Worm (Caenorhabditis elegans): ENCODE data around the gene ZK686.2.
A peak's percentile ranks its signal among the peaks of the same experiment; 100 is the strongest.

ZK686.2 gene

DNA sequence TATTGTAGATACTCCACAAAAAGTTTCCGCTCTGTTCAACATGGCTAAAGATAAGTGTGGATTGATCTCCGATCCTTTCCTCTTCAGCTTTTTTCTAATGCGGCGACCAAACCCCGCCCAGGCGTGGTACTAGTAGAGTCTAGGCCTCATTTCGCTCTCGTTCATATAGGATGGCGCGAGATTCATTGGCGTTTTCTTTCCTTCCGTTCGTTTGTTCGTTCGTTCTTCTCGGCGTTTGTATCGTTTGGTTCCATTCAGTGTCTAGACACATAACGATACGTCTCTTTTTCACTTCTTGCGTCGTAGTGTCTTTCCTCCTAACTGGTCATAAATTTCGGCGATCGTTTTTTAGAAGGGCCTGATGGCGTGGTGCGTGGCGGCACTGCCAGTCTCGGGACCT is 36.8 kb downstream of the ZK686.2 start:
- TF ChIP-seq nhr-237 (tag; optimal IDR thresholded peaks at IDR 0.05) = no peak
- no peak for TF ChIP-seq ztf-1 (GFP tag; conservative IDR thresholded peaks at IDR 0.05)
- no peak for TF ChIP-seq ztf-4 (tag; optimal IDR thresholded peaks at IDR 0.05)
- TF ChIP-seq crh-2 (tag; optimal IDR thresholded peaks at IDR 0.05) = no peak

DNA sequence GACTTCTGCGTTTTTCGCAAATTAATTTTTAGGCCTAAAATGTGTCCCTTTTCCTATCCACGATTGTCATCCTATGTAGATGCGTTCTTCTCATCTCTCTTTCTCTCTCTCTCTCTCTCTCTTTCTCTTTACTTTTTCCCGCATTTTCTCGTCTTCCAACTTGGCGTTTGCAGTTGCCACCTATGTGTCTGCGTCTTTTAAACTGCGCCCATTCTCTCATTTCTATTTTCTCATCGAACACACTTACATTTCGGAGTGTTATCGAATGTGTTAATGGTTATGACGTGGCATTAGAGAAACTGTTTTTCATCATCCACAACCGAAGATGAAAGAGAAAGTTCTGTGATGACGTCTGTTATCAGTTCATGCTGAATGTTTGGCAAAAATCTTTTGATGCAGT is 37.4 kb downstream of the ZK686.2 start:
- TF ChIP-seq mbf-1 (tag; optimal IDR thresholded peaks at IDR 0.05) (no peak), F13H6.1 (tag; optimal IDR thresholded peaks at IDR 0.05) (peak; percentile 49), ZK546.5 (tag; optimal IDR thresholded peaks at IDR 0.05) (no peak), nhr-129 (tag; optimal IDR thresholded peaks at IDR 0.05) (peak; percentile 74), skn-1 (tag; optimal IDR thresholded peaks at IDR 0.05) (no peak), ceh-16 (tag; optimal IDR thresholded peaks at IDR 0.05) (no peak), unc-62 (GFP tag; optimal IDR thresholded peaks at IDR 0.05) (no peak), lin-11 (tag; optimal IDR thresholded peaks at IDR 0.05) (no peak), nhr-10 (tag; optimal IDR thresholded peaks at IDR 0.05) (no peak), peb-1 (tag; optimal IDR thresholded peaks at IDR 0.05) (no peak), fos-1 (tag; optimal IDR thresholded peaks at IDR 0.05) (peak; percentile 94), lsy-2 (tag; optimal IDR thresholded peaks at IDR 0.05) (peak in 1 of 2 experiments; percentile 76), nhr-237 (tag; optimal IDR thresholded peaks at IDR 0.05) (no peak), dmd-4 (tag; optimal IDR thresholded peaks at IDR 0.05) (no peak), crh-2 (tag; optimal IDR thresholded peaks at IDR 0.05) (peak; percentile 99), sma-9 (GFP tag; optimal IDR thresholded peaks at IDR 0.05) (peak; percentile 59), sma-9 (tag; optimal IDR thresholded peaks at IDR 0.05) (no peak), gmeb-1 (tag; optimal IDR thresholded peaks at IDR 0.05) (peak; percentile 49), elt-3 (tag; optimal IDR thresholded peaks at IDR 0.05) (no peak), aly-2 (tag; optimal IDR thresholded peaks at IDR 0.05) (no peak), nhr-77 (tag; optimal IDR thresholded peaks at IDR 0.05) (no peak), ztf-11 (tag; optimal IDR thresholded peaks at IDR 0.05) (no peak), C34F6.9 (tag; optimal IDR thresholded peaks at IDR 0.05) (peak; percentile 66), alr-1 (tag; optimal IDR thresholded peaks at IDR 0.05) (no peak), nhr-25 (tag; optimal IDR thresholded peaks at IDR 0.05) (peak; percentile 45), nhr-12 (tag; optimal IDR thresholded peaks at IDR 0.05) (no peak), egl-27 (tag; optimal IDR thresholded peaks at IDR 0.05) (no peak), mdl-1 (tag; optimal IDR thresholded peaks at IDR 0.05) (peak; percentile 18 to 19), Y55F3AM.14 (GFP tag; optimal IDR thresholded peaks at IDR 0.05) (peak; percentile 35), ztf-1 (GFP tag; conservative IDR thresholded peaks at IDR 0.05) (no peak), unc-39 (tag; optimal IDR thresholded peaks at IDR 0.05) (no peak), blmp-1 (tag; optimal IDR thresholded peaks at IDR 0.05; ENCODE audit: insufficient read depth) (peak; percentile 82), ama-1 (optimal IDR thresholded peaks at IDR 0.05) (peak; percentile 50), ceh-82 (tag; optimal IDR thresholded peaks at IDR 0.05) (no peak), ztf-4 (tag; optimal IDR thresholded peaks at IDR 0.05) (peak; percentile 22), snpc-4 (tag; optimal IDR thresholded peaks at IDR 0.05) (no peak), sma-3 (GFP tag; optimal IDR thresholded peaks at IDR 0.05) (peak; percentile 83), R02D3.7 (tag; optimal IDR thresholded peaks at IDR 0.05) (no peak), nhr-23 (tag; optimal IDR thresholded peaks at IDR 0.05) (no peak), nhr-6 (tag; optimal IDR thresholded peaks at IDR 0.05) (peak; percentile 3), lin-39 (tag; optimal IDR thresholded peaks at IDR 0.05) (no peak), sem-4 (tag; optimal IDR thresholded peaks at IDR 0.05) (peak; percentile 74), zag-1 (tag; optimal IDR thresholded peaks at IDR 0.05) (peak; percentile 44), unc-55 (GFP tag; optimal IDR thresholded peaks at IDR 0.05) (peak; percentile 69), elt-1 (tag; optimal IDR thresholded peaks at IDR 0.05) (no peak), nhr-21 (tag; optimal IDR thresholded peaks at IDR 0.05) (peak; percentile 50), mab-5 (tag; optimal IDR thresholded peaks at IDR 0.05) (no peak), nhr-11 (tag; optimal IDR thresholded peaks at IDR 0.05) (no peak), lin-13 (GFP tag; optimal IDR thresholded peaks at IDR 0.05) (peak; percentile 47)
